Fruit fly (Drosophila melanogaster) Kc167 (cell line): ENCODE results near the gene CG8837.

Source experiments
- Myc ChIP-seq: fragments of >200 bp; optimal IDR thresholded peaks from 2 replicates; lab custom pipeline; 2017; ENCODE audit warnings: missing external identifiers
- Sin3A ChIP-seq: fragments of >200 bp; optimal IDR thresholded peaks from 2 replicates; lab custom pipeline; 2018; ENCODE audit warnings: missing external identifiers
- h ChIP-seq: fragments of >200 bp; optimal IDR thresholded peaks from 3 replicates; lab custom pipeline; 2018; ENCODE audit warnings: missing external identifiers
- insv ChIP-seq: fragments of >200 bp; optimal IDR thresholded peaks from 3 replicates; lab custom pipeline; 2018; ENCODE audit warnings: missing external identifiers
- psq ChIP-seq: fragments of >200 bp; optimal IDR thresholded peaks from 2 replicates; lab custom pipeline; 2017; ENCODE audit warnings: missing external identifiers
- ttk ChIP-seq: sonication (Bioruptor generic); optimal IDR thresholded peaks from 2 replicates; lab custom pipeline; 2017; ENCODE audit warnings: missing external identifiers

CG8837 gene

dm6 chr2L:3319731-3320295 lies at the start of gene CG8837, which contains the start of gene Fign:
Gene CG8837 (plus strand): TSS chr2L:3320245.
Gene Fign (minus strand): TSS chr2L:3319872.
- TF ChIP-seq Myc (no peak), h (lab: Kevin White, UChicago) (no peak)

dm6 chr2L:3278786-3279185 lies 41.3 kb upstream of the CG8837 start:
- TF ChIP-seq h (lab: Kevin White, UChicago), result no peak
- no peak for TF ChIP-seq Sin3A (lab: Kevin White, UChicago)

- no peak for TF ChIP-seq Sin3A (lab: Kevin White, UChicago)
- TF ChIP-seq Myc, result no peak
- no peak for TF ChIP-seq h (lab: Kevin White, UChicago)
- no peak for TF ChIP-seq ttk
- no peak for TF ChIP-seq insv (lab: Kevin White, UChicago)
- no peak for TF ChIP-seq psq (lab: Kevin White, UChicago)
These were observed 39.5 kb upstream of the CG8837 start, which contains the start of gene OtopLb for dm6 chr2L:3280484-3280993. Gene OtopLb (minus strand): TSS chr2L:3280534.

- no peak for TF ChIP-seq Myc
- no peak for TF ChIP-seq Sin3A (lab: Kevin White, UChicago)
- no peak for TF ChIP-seq ttk
- TF ChIP-seq psq (lab: Kevin White, UChicago), result no peak
- TF ChIP-seq h (lab: Kevin White, UChicago), result no peak
- no peak for TF ChIP-seq insv (lab: Kevin White, UChicago)
These were observed 26.2 kb upstream of the CG8837 start for dm6 chr2L:3293718-3294340.

- no peak for TF ChIP-seq ttk
- no peak for TF ChIP-seq insv (lab: Kevin White, UChicago)
- no peak for TF ChIP-seq Sin3A (lab: Kevin White, UChicago)
- TF ChIP-seq h (lab: Kevin White, UChicago), result no peak
- no peak for TF ChIP-seq Myc
These were observed 25.5 kb upstream of the CG8837 start, which contains the start of gene CG9664 for dm6 chr2L:3294572-3294971. Gene CG9664 (minus strand): TSS chr2L:3294706.

dm6 chr2L:3298065-3298469 lies 22.0 kb upstream of the CG8837 start:
- TF ChIP-seq psq (lab: Kevin White, UChicago) (no peak), Sin3A (lab: Kevin White, UChicago) (no peak), Myc (no peak), h (lab: Kevin White, UChicago) (no peak), ttk (no peak), insv (lab: Kevin White, UChicago) (no peak)

dm6 chr2L:3299142-3299541 lies 20.9 kb upstream of the CG8837 start:
- no peak for TF ChIP-seq Myc
- TF ChIP-seq h (lab: Kevin White, UChicago), result no peak

dm6 chr2L:3299803-3300202 lies 20.2 kb upstream of the CG8837 start:
- TF ChIP-seq ttk (no peak), Sin3A (lab: Kevin White, UChicago) (no peak)

dm6 chr2L:3301058-3301457 lies 19.0 kb upstream of the CG8837 start:
- TF ChIP-seq h (lab: Kevin White, UChicago) (no peak), Myc (no peak), ttk (no peak), Sin3A (lab: Kevin White, UChicago) (no peak), insv (lab: Kevin White, UChicago) (no peak), psq (lab: Kevin White, UChicago) (no peak)

dm6 chr2L:3301755-3302499 lies 18.1 kb upstream of the CG8837 start:
- TF ChIP-seq psq (lab: Kevin White, UChicago) (no peak), h (lab: Kevin White, UChicago) (no peak), ttk (no peak), Myc (no peak), insv (lab: Kevin White, UChicago) (no peak), Sin3A (lab: Kevin White, UChicago) (no peak)

dm6 chr2L:3302958-3303842 lies 16.8 kb upstream of the CG8837 start, which contains the start of gene CG9663:
Gene CG9663 (minus strand): TSS chr2L:3303130.
- TF ChIP-seq h (lab: Kevin White, UChicago), result no peak
- no peak for TF ChIP-seq insv (lab: Kevin White, UChicago)
- TF ChIP-seq Myc, result no peak
- no peak for TF ChIP-seq psq (lab: Kevin White, UChicago)
- TF ChIP-seq Sin3A (lab: Kevin White, UChicago), result no peak

dm6 chr2L:3303893-3304292 lies 16.2 kb upstream of the CG8837 start, which contains the start of gene CG3277:
Gene CG3277 (plus strand): TSS chr2L:3304100.
- no peak for TF ChIP-seq h (lab: Kevin White, UChicago)
- no peak for TF ChIP-seq Myc
- no peak for TF ChIP-seq ttk
- no peak for TF ChIP-seq Sin3A (lab: Kevin White, UChicago)
- no peak for TF ChIP-seq insv (lab: Kevin White, UChicago)
- no peak for TF ChIP-seq psq (lab: Kevin White, UChicago)
